Worm (Caenorhabditis elegans): ENCODE results near the gene Y57A10A.31.
A peak's percentile ranks its signal among the peaks of the same experiment; 100 is the strongest.

Y57A10A.31 gene

DNA sequence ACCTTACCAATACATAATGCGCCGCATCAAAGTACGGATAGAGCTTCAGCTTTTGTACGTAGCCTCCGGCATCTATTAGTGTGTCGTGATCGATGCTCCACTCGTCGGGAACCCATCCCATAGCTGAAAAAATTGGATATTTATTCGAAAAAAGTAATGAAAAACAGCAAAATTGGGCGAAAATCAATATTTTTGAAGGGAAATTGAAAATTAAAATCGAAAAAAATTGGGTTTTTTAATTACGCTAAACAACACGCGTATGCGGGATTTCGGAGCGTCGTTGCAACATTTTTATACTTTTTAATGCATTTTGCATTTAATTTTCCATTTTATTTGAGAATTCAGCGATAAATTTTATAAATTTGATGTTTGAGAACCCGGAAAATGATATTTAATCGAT, 9.9 kb upstream of the Y57A10A.31 start, which contains the start of the genes tric-1B.2 and Y57A10A.29:
tric-1B.2 (minus strand) TSS at position 129 of the 400 bp plus-strand sequence.
Y57A10A.29 (plus strand) TSS at position 303 of the 400 bp plus-strand sequence.
- TF ChIP-seq lin-35 (GFP tag; optimal IDR thresholded peaks at IDR 0.05) (peak in 1 of 2 experiments; percentile 21), zip-4 (GFP tag; optimal IDR thresholded peaks at IDR 0.05) (no peak), dpl-1 (GFP tag; optimal IDR thresholded peaks at IDR 0.05) (peak in 1 of 3 experiments; percentile 32), efl-1 (optimal IDR thresholded peaks at IDR 0.05) (peak; percentile 10 to 13), efl-1 (GFP tag; optimal IDR thresholded peaks at IDR 0.05 in 1 of 2) (peak; percentile 23 to 29), lsy-2 (tag; optimal IDR thresholded peaks at IDR 0.05) (peak in 1 of 2 experiments; percentile 37), isw-1 (GFP tag; IDR thresholded peaks at IDR 0.05) (no peak)

DNA sequence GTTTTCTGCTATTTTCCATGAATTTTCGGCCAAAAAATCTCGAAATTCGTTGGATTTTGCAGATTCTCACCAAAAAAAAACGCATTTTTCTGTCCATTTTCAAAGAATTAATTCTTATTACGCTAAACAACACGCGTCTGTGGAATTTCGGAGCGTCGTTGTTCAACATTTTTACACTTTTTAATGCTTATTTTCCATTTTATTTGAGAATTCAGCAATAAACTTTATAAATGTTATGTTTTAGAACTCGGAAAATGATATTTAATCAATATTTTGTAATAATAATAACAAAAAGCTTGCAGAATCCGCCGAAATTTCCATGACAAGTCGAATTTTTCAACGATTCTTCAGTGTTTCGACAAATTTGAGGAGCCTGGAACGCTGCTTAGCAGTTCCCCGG, 8.8 kb upstream of the Y57A10A.31 start, which contains the start of gene ife-5:
ife-5 (plus strand) TSS at position 301 of the 400 bp plus-strand sequence.
- TF ChIP-seq nhr-71 (tag; optimal IDR thresholded peaks at IDR 0.05) (no peak), fkh-10 (GFP tag; optimal IDR thresholded peaks at IDR 0.05) (no peak), snpc-4 (tag; optimal IDR thresholded peaks at IDR 0.05) (no peak), hlh-4 (tag; optimal IDR thresholded peaks at IDR 0.05) (no peak), ceh-8 (GFP tag; optimal IDR thresholded peaks at IDR 0.05) (no peak), elt-3 (tag; optimal IDR thresholded peaks at IDR 0.05) (no peak), C04F5.9 (tag; optimal IDR thresholded peaks at IDR 0.05) (no peak), elt-2 (tag; optimal IDR thresholded peaks at IDR 0.05) (no peak), ceh-63 (GFP tag; optimal IDR thresholded peaks at IDR 0.05) (no peak), xbp-1 (tag; optimal IDR thresholded peaks at IDR 0.05) (no peak), unc-98 (GFP tag; IDR thresholded peaks at IDR 0.05) (no peak), mef-2 (tag; optimal IDR thresholded peaks at IDR 0.05) (no peak), unc-86 (tag; optimal IDR thresholded peaks at IDR 0.05) (no peak), snu-23 (GFP tag; optimal IDR thresholded peaks at IDR 0.05) (no peak), Y116A8C.19 (tag; optimal IDR thresholded peaks at IDR 0.05; ENCODE audit: borderline replicate concordance) (no peak), lin-14 (GFP tag; optimal IDR thresholded peaks at IDR 0.05) (no peak), lsy-2 (tag; optimal IDR thresholded peaks at IDR 0.05) (no peak), lin-15B (tag; optimal IDR thresholded peaks at IDR 0.05) (no peak), C16A3.4 (tag; optimal IDR thresholded peaks at IDR 0.05) (no peak)

DNA sequence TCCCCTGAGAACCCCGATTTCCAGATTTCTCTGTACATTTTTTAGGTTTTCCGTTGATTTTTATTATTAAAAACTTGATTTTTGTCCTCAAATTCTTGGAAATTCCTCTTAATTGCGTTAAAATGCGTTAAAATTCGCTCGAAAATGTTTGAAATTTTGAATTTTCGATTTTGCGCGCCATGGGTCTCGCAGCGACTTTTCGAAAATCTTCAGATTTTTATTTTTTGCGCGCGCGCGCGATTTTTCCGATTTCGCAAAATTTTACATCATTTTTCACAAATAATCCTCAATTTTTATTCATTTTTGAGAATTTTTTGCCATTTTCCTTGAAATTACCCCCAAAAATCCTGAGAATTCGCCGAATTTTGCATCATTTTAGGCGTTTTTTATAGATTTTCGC, 5.1 kb upstream of the Y57A10A.31 start:
- TF ChIP-seq dpl-1 (GFP tag; optimal IDR thresholded peaks at IDR 0.05) (peak in 1 of 3 experiments; percentile 20), blmp-1 (tag; optimal IDR thresholded peaks at IDR 0.05) (no peak), efl-1 (optimal IDR thresholded peaks at IDR 0.05) (peak in 1 of 2 experiments; percentile 59), efl-1 (GFP tag; optimal IDR thresholded peaks at IDR 0.05 in 1 of 2) (no peak)

DNA sequence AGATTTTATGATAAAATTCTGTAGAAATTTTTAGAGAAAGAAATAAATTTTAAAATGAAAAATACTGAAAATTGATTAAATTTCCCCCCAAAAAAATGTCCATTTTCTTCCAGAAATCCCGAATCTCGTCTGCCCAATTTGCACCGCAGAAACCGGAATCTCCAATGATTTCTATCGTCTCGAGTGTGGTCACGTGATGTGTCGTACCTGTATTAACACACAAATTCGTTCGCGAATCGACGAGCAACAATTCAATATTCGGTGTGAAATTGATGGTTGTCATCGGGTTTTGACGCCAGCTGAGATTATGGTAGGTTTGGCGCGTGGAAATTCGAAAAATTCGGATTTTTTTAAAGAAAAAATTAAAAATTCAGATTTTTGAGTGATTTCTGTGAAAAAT, 7.4 kb downstream of the Y57A10A.31 start:
- peak; percentile 3 for TF ChIP-seq nhr-85 (tag)
- no peak for TF ChIP-seq efl-1 (optimal IDR thresholded peaks at IDR 0.05)
- TF ChIP-seq efl-1 (GFP tag; optimal IDR thresholded peaks at IDR 0.05 in 1 of 2), result peak in 1 of 2 experiments; percentile 55
- no peak for TF ChIP-seq mef-2 (tag; optimal IDR thresholded peaks at IDR 0.05)

DNA sequence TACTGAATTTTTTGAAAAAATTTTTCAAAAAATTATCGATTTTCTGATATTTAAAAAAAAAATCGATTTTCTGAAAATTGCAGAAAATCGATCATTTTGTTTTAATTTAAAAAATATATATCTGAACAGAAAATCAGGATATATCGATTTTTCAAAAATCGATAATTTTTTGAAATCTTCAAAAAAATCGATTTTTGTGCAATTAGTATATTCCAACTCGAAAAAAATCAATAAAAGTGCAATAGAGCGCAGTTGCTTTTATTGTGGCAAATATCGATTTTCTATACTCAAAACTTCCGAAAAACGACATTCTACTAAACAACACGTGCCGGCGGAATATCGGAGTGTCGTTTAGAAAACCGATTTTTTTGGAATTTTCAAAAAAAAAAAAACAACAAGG, 11.5 kb downstream of the Y57A10A.31 start:
- no peak for TF ChIP-seq hlh-17 (GFP tag; optimal IDR thresholded peaks at IDR 0.05; ENCODE audit: borderline replicate concordance)
- no peak for TF ChIP-seq fkh-10 (GFP tag; optimal IDR thresholded peaks at IDR 0.05)
- TF ChIP-seq vab-15 (tag; optimal IDR thresholded peaks at IDR 0.05), result no peak
- TF ChIP-seq ceh-82 (tag; optimal IDR thresholded peaks at IDR 0.05), result no peak
- TF ChIP-seq ces-1 (GFP tag; optimal IDR thresholded peaks at IDR 0.05), result no peak
- TF ChIP-seq lin-35 (GFP tag; optimal IDR thresholded peaks at IDR 0.05), result no peak
- TF ChIP-seq ama-1 (optimal IDR thresholded peaks at IDR 0.05), result no peak
- TF ChIP-seq egl-27 (tag; optimal IDR thresholded peaks at IDR 0.05), result no peak
- no peak for TF ChIP-seq ceh-8 (GFP tag; optimal IDR thresholded peaks at IDR 0.05)
- no peak for TF ChIP-seq unc-130 (tag; optimal IDR thresholded peaks at IDR 0.05)
- no peak for TF ChIP-seq unc-86 (tag; optimal IDR thresholded peaks at IDR 0.05)
- TF ChIP-seq dsc-1 (tag; optimal IDR thresholded peaks at IDR 0.05), result no peak
- TF ChIP-seq nhr-76 (tag; optimal IDR thresholded peaks at IDR 0.05), result no peak
